Fruit fly (Drosophila melanogaster) whole organism, embryonic: Measurements from ENCODE around the gene CtBP.

Experiments used
- ATbp ChIP-seq: fragments of 200-800 bp; sonication (Bioruptor generic); optimal IDR thresholded peaks from 2 replicates; lab custom pipeline; 2017; ENCODE audit warnings: missing biosample characterization, mild to moderate bottlenecking, missing genetic modification characterization, missing genetic modification reagents
- Antp ChIP-seq: fragments of 200-800 bp; sonication (Bioruptor generic); optimal IDR thresholded peaks from 3 replicates; lab custom pipeline; 2016; ENCODE audit warnings: missing biosample characterization, missing genetic modification characterization
- Bgb ChIP-seq: fragments of 200-800 bp; sonication (Bioruptor generic); IDR thresholded peaks from 2 replicates; pipeline ENCODE4 v1.3.6; 2022; ENCODE audit warnings: missing biosample characterization, missing genetic modification characterization; ENCODE audit not compliant: partially characterized antibody
- BtbVII ChIP-seq: fragments of 200-800 bp; sonication (Bioruptor generic); optimal IDR thresholded peaks from 3 replicates; lab custom pipeline; 2017; ENCODE audit warnings: missing biosample characterization, mild to moderate bottlenecking, missing genetic modification characterization
- CG12391 ChIP-seq: fragments of 200-800 bp; sonication (Bioruptor generic); optimal IDR thresholded peaks from 3 replicates; lab custom pipeline; 2018; ENCODE audit warnings: missing biosample characterization, mild to moderate bottlenecking, missing genetic modification characterization, moderate library complexity
- CG15073 ChIP-seq: fragments of 200-800 bp; sonication (Bioruptor generic); optimal IDR thresholded peaks from 2 replicates; lab custom pipeline; 2016; ENCODE audit warnings: missing biosample characterization, missing genetic modification characterization
- CG16813 ChIP-seq: fragments of 200-800 bp; sonication (Bioruptor generic); IDR thresholded peaks from 3 replicates; pipeline ENCODE4 v1.3.6; 2022; ENCODE audit warnings: missing biosample characterization, missing genetic modification characterization; ENCODE audit not compliant: partially characterized antibody
- CG17186 ChIP-seq: fragments of 200-800 bp; sonication (Bioruptor generic); optimal IDR thresholded peaks from 3 replicates; lab custom pipeline; 2017; ENCODE audit warnings: missing biosample characterization, missing genetic modification reagents, missing genetic modification characterization
- CG17385 ChIP-seq: fragments of 200-800 bp; sonication (Bioruptor generic); optimal IDR thresholded peaks from 3 replicates; lab custom pipeline; 2018; ENCODE audit warnings: missing biosample characterization, mild to moderate bottlenecking, missing genetic modification characterization
- CG17612 ChIP-seq: fragments of 200-800 bp; sonication (Bioruptor generic); IDR thresholded peaks from 2 replicates; pipeline ENCODE4 v1.3.6; 2022; ENCODE audit warnings: missing biosample characterization, missing genetic modification characterization
- CG2120 ChIP-seq: fragments of 200-800 bp; sonication (Bioruptor generic); optimal IDR thresholded peaks from 3 replicates; lab custom pipeline; 2016; ENCODE audit warnings: missing biosample characterization, missing genetic modification characterization
- CG2712 ChIP-seq: fragments of 200-800 bp; optimal IDR thresholded peaks from 3 replicates; lab custom pipeline; 2019; ENCODE audit warnings: missing biosample characterization, mild to moderate bottlenecking, missing genetic modification characterization, moderate library complexity
- CG30020 ChIP-seq: fragments of 200-800 bp; optimal IDR thresholded peaks from 2 replicates; lab custom pipeline; 2019; ENCODE audit warnings: missing biosample characterization, mild to moderate bottlenecking, missing genetic modification characterization, moderate library complexity
- CG33557 ChIP-seq: fragments of 200-800 bp; sonication (Bioruptor generic); optimal IDR thresholded peaks from 2 replicates; lab custom pipeline; 2019; ENCODE audit warnings: missing biosample characterization, mild to moderate bottlenecking, missing genetic modification characterization, moderate library complexity
- CG34422 ChIP-seq: fragments of 200-800 bp; sonication (Bioruptor generic); IDR thresholded peaks from 3 replicates; pipeline ENCODE4 v1.3.6; 2022; ENCODE audit warnings: missing biosample characterization, missing genetic modification characterization
- CG3838 ChIP-seq: fragments of 200-800 bp; sonication (Bioruptor generic); optimal IDR thresholded peaks from 3 replicates; lab custom pipeline; 2016; ENCODE audit warnings: missing biosample characterization, missing genetic modification characterization
- CG4617 ChIP-seq: fragments of 200-800 bp; sonication (Bioruptor generic); optimal IDR thresholded peaks from 3 replicates; lab custom pipeline; 2016; ENCODE audit warnings: missing biosample characterization, missing genetic modification characterization, borderline replicate concordance
- CG6791 ChIP-seq: fragments of 200-800 bp; sonication (Bioruptor generic); IDR thresholded peaks from 3 replicates; pipeline ENCODE4 v1.3.6; 2022; ENCODE audit warnings: missing biosample characterization, missing genetic modification characterization; ENCODE audit not compliant: partially characterized antibody
- CTCF ChIP-seq: fragments of 200-800 bp; sonication (Bioruptor generic); optimal IDR thresholded peaks from 2 replicates; lab custom pipeline; 2017; ENCODE audit warnings: missing biosample characterization, mild to moderate bottlenecking, missing genetic modification characterization, moderate library complexity
- Dp ChIP-seq: fragments of 200-800 bp; sonication (Bioruptor generic); optimal IDR thresholded peaks from 2 replicates; lab custom pipeline; 2018; ENCODE audit warnings: missing biosample characterization, mild to moderate bottlenecking, missing genetic modification characterization, moderate library complexity
- E2f1 ChIP-seq: fragments of 200-800 bp; sonication (Bioruptor generic); IDR thresholded peaks from 2 replicates; pipeline ENCODE4 v1.3.6; 2022; ENCODE audit warnings: missing biosample characterization, missing genetic modification characterization
- E2f2 ChIP-seq: fragments of 200-800 bp; sonication (Bioruptor generic); IDR thresholded peaks from 2 replicates; pipeline ENCODE4 v1.3.6; 2022; ENCODE audit warnings: missing biosample characterization, missing genetic modification characterization
- HLH54F ChIP-seq: fragments of 200-800 bp; sonication (Bioruptor generic); optimal IDR thresholded peaks from 3 replicates; lab custom pipeline; 2016; ENCODE audit warnings: missing biosample characterization, missing genetic modification characterization
- Hand ChIP-seq: fragments of 200-800 bp; sonication (Bioruptor generic); optimal IDR thresholded peaks from 2 replicates; lab custom pipeline; 2017; ENCODE audit warnings: mild to moderate bottlenecking, missing biosample characterization, missing genetic modification reagents, missing genetic modification characterization
- MESR4 ChIP-seq: fragments of 200-800 bp; sonication (Bioruptor generic); optimal IDR thresholded peaks from 2 replicates; lab custom pipeline; 2018; ENCODE audit warnings: missing biosample characterization, mild to moderate bottlenecking, missing genetic modification characterization, moderate library complexity
- MTF-1 ChIP-seq: fragments of 200-800 bp; sonication (Bioruptor generic); optimal IDR thresholded peaks from 2 replicates; lab custom pipeline; 2018; ENCODE audit warnings: missing biosample characterization, mild to moderate bottlenecking, missing genetic modification characterization, borderline replicate concordance
- Nf-YB ChIP-seq: fragments of 200-800 bp; sonication (Bioruptor generic); optimal IDR thresholded peaks from 3 replicates; lab custom pipeline; 2019; ENCODE audit warnings: missing biosample characterization, mild to moderate bottlenecking, missing genetic modification characterization, moderate library complexity
- Scr ChIP-seq: fragments of 200-800 bp; sonication (Bioruptor generic); IDR thresholded peaks from 2 replicates; pipeline ENCODE4 v1.3.6; 2022; ENCODE audit warnings: missing biosample characterization, missing genetic modification characterization; ENCODE audit not compliant: partially characterized antibody
- Side ChIP-seq: fragments of 200-800 bp; sonication (Bioruptor generic); optimal IDR thresholded peaks from 2 replicates; lab custom pipeline; 2016; ENCODE audit warnings: missing biosample characterization, missing genetic modification characterization
- Sox100B ChIP-seq: fragments of 200-800 bp; sonication (Bioruptor generic); optimal IDR thresholded peaks from 3 replicates; lab custom pipeline; 2018; ENCODE audit warnings: missing biosample characterization, mild to moderate bottlenecking, missing genetic modification characterization
- fd64A ChIP-seq: fragments of 200-800 bp; sonication (Bioruptor generic); optimal IDR thresholded peaks from 3 replicates; lab custom pipeline; 2018; ENCODE audit warnings: missing biosample characterization, mild to moderate bottlenecking, missing genetic modification characterization
- gfzf ChIP-seq: fragments of 200-800 bp; sonication (Bioruptor generic); optimal IDR thresholded peaks from 2 replicates; lab custom pipeline; 2016; ENCODE audit warnings: missing biosample characterization, mild to moderate bottlenecking, missing genetic modification characterization, moderate library complexity
- kay ChIP-seq: fragments of 200-800 bp; sonication (Bioruptor generic); optimal IDR thresholded peaks from 2 replicates; lab custom pipeline; 2016; ENCODE audit warnings: missing biosample characterization, missing genetic modification characterization
- lola ChIP-seq, 3 experiments: fragments of >200 bp in 2 of 3; fragments of 200-800 bp in 1 of 3; sonication (Bioruptor generic) in 1 of 3; optimal IDR thresholded peaks; 2 replicates each; lab custom pipeline; 2017 to 2019; ENCODE audit warnings: missing biosample characterization in 3 of 3, missing genetic modification characterization in 3 of 3, mild to moderate bottlenecking in 1 of 3, moderate library complexity in 1 of 3
- mam ChIP-seq: fragments of 200-800 bp; sonication (Bioruptor generic); optimal IDR thresholded peaks from 3 replicates; lab custom pipeline; 2016; ENCODE audit warnings: missing biosample characterization, missing genetic modification characterization
- seq ChIP-seq: fragments of 200-800 bp; sonication (Bioruptor generic); IDR thresholded peaks from 2 replicates; pipeline ENCODE4 v1.3.6; 2022; ENCODE audit warnings: missing biosample characterization, missing genetic modification characterization
- sna ChIP-seq: fragments of 200-800 bp; sonication (Bioruptor generic); IDR thresholded peaks from 2 replicates; pipeline ENCODE4 v1.3.6; 2022; ENCODE audit warnings: missing biosample characterization, missing genetic modification characterization; ENCODE audit not compliant: partially characterized antibody
- sug ChIP-seq: fragments of 200-800 bp; optimal IDR thresholded peaks from 2 replicates; lab custom pipeline; 2019; ENCODE audit warnings: missing biosample characterization, mild to moderate bottlenecking, missing genetic modification characterization, moderate library complexity
- unc-4 ChIP-seq: fragments of 200-800 bp; sonication (Bioruptor generic); IDR thresholded peaks from 2 replicates; pipeline ENCODE4 v1.3.6; 2022; ENCODE audit warnings: missing biosample characterization, missing genetic modification characterization; ENCODE audit not compliant: partially characterized antibody
- vnd ChIP-seq: fragments of 200-800 bp; sonication (Bioruptor generic); IDR thresholded peaks from 3 replicates; pipeline ENCODE4 v1.3.6; 2022; ENCODE audit warnings: missing biosample characterization, missing genetic modification characterization; ENCODE audit not compliant: partially characterized antibody

Gene CtBP

DNA sequence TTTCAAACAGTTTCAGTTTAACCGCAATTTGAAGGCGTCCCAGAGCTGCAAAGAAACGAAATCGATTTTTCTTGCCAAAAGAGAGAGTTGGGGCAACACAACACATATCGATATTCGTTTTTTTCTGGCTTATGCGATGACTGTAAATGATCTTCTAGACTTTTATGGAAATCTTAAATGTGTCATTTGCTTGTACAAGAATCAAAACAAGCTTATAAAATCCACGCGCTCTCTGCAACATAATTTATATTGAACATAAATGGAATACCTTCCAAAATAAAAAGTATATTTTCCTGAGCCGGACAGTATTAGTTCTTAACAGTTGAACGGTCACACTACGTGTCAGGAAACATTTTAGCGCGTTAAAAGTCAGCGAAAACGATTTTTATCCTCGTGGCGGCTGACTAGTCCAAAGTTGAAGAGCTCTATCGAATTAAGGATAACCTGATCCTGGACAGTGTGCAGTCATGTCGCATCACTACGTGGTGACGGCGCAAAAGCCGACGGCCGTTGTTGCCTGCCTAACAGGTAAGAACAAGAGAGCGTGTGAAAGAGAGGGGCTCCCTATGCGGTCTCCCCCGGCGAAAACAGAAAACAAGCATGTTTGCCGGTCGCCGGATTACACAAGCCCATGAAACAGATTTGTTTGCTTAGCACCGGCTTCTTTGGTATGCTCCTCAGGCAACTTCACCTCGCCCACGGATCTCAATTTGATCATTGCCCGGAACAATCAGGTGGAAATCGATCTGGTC, 40.7 kb downstream of the CtBP start, which contains the start of gene pic (continued):
- TF ChIP-seq MESR4, result peak; percentile 78
- TF ChIP-seq unc-4 (GFP tag; lab: Robert Waterston, UW), result peak; percentile 72
- TF ChIP-seq Dp (GFP tag; lab: Kevin White, UChicago), result peak; percentile 90
- peak; percentile 70 for TF ChIP-seq CG17186 (GFP tag; lab: Kevin White, UChicago)
- TF ChIP-seq seq (GFP tag; lab: Robert Waterston, UW), result no peak
- TF ChIP-seq Hand (GFP tag; lab: Kevin White, UChicago), result no peak
- TF ChIP-seq MTF-1, result no peak
- peak; percentile 26 for TF ChIP-seq kay
- no peak for TF ChIP-seq lola (GFP tag; optimal IDR thresholded peaks at IDR 0.05; lab: Kevin White, UChicago)
- TF ChIP-seq sna (GFP tag; lab: Robert Waterston, UW), result peak; percentile 80
- peak; percentile 37 for TF ChIP-seq CTCF (GFP tag; lab: Kevin White, UChicago)
- TF ChIP-seq Nf-YB (GFP tag; lab: Kevin White, UChicago), result no peak
- no peak for TF ChIP-seq Antp (GFP tag; lab: Kevin White, UChicago)
- no peak for TF ChIP-seq CG15073 (GFP tag; lab: Kevin White, UChicago)
- no peak for TF ChIP-seq CG33557
- TF ChIP-seq CG4617 (GFP tag; lab: Kevin White, UChicago), result peak; percentile 36
- TF ChIP-seq CG2712 (tag; lab: Kevin White, UChicago), result peak; percentile 28
- TF ChIP-seq CG30020 (tag; lab: Kevin White, UChicago), result peak; percentile 27
- TF ChIP-seq CG3838 (GFP tag; lab: Kevin White, UChicago), result no peak
- peak; percentile 90 for TF ChIP-seq gfzf (GFP tag; lab: Kevin White, UChicago)
- TF ChIP-seq CG34422 (GFP tag; lab: Robert Waterston, UW), result peak; percentile 87
- peak; percentile 2 for TF ChIP-seq CG12391 (tag; lab: Kevin White, UChicago)
- TF ChIP-seq CG2120 (GFP tag; lab: Kevin White, UChicago), result peak; percentile 18
- TF ChIP-seq BtbVII, result no peak
- TF ChIP-seq CG17385, result peak; percentile 86
- TF ChIP-seq E2f1 (GFP tag; lab: Robert Waterston, UW), result 0 out of 2 replicates have a peak, but pooled peaks have one; percentile 11
- peak; percentile 6 for TF ChIP-seq mam (GFP tag; lab: Kevin White, UChicago)
- TF ChIP-seq HLH54F (GFP tag; lab: Kevin White, UChicago), result no peak
- TF ChIP-seq Scr (GFP tag; lab: Robert Waterston, UW), result peak; percentile 87
- peak; percentile 18 for TF ChIP-seq Side (GFP tag; lab: Kevin White, UChicago)
- TF ChIP-seq CG17612, result no peak
- TF ChIP-seq sug (tag; lab: Kevin White, UChicago), result no peak
- peak; percentile 93 for TF ChIP-seq E2f2 (GFP tag; lab: Robert Waterston, UW)
- TF ChIP-seq CG6791 (GFP tag; lab: Robert Waterston, UW), result peak; percentile 72
- no peak for TF ChIP-seq fd64A (GFP tag; lab: Kevin White, UChicago)
- TF ChIP-seq Bgb (GFP tag; lab: Robert Waterston, UW), result peak; percentile 75
- TF ChIP-seq ATbp, result no peak
- peak; percentile 70 for TF ChIP-seq vnd (GFP tag; lab: Robert Waterston, UW)
- TF ChIP-seq CG16813, result peak; percentile 81
- TF ChIP-seq Sox100B (GFP tag; lab: Kevin White, UChicago), result no peak
